Fruit fly (Drosophila melanogaster): ENCODE results near the gene CG14882.
A peak's percentile ranks its signal among the peaks of the same experiment; 100 is the strongest.

Gene CG14882

dm6 chr3R:16442937-16443336 is at the start of gene CG14882, which contains the start of gene Ttc1:
Gene CG14882 (plus strand): TSS chr3R:16443207.
Gene Ttc1 (minus strand): TSS chr3R:16443007.
- TF ChIP-seq noc (tag; optimal IDR thresholded peaks at IDR 0.05): peak; percentile 86

DNA sequence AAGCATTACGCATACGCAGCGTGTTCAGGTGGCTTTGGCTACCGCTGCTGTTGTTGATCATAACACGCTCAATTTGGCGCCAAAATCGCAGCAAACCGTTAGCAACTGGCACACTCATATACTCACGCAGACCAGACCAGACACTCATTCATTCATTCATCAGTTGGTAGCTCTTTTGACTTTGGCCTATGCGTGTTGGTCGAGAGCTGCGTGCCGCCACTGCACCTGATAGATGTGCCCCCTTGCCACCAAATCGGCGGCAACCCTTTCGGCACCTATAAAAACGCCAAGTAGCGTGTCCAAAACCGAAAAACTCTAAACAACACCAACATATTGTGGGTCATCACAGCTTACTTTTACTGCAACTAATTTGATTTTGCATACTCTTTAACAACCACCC is 48.5 kb upstream of the CG14882 start:
- TF ChIP-seq noc (tag; optimal IDR thresholded peaks at IDR 0.05): no peak

dm6 chr3R:16395448-16395847 is 47.6 kb upstream of the CG14882 start:
- no peak for TF ChIP-seq noc (tag; optimal IDR thresholded peaks at IDR 0.05)

DNA sequence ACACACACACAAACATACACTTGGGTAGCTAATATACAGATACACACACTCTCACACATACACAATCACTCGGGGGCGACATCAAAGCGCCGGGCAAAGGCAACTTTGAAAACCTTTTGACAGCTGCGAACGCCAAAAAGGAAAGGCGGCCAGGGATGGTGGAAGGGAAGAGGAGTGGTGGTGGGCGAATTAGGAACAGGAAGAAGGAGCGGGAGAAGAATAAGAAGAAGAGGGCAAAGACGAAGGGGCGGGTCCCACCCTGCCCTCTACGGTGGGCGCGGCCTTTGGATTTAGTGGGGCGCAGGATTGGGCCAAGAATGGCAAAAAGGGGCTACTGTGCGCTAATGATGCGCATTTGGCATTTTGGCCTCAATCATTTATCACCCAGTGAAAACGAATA is 46.4 kb upstream of the CG14882 start:
- no peak for TF ChIP-seq noc (tag; optimal IDR thresholded peaks at IDR 0.05)

DNA sequence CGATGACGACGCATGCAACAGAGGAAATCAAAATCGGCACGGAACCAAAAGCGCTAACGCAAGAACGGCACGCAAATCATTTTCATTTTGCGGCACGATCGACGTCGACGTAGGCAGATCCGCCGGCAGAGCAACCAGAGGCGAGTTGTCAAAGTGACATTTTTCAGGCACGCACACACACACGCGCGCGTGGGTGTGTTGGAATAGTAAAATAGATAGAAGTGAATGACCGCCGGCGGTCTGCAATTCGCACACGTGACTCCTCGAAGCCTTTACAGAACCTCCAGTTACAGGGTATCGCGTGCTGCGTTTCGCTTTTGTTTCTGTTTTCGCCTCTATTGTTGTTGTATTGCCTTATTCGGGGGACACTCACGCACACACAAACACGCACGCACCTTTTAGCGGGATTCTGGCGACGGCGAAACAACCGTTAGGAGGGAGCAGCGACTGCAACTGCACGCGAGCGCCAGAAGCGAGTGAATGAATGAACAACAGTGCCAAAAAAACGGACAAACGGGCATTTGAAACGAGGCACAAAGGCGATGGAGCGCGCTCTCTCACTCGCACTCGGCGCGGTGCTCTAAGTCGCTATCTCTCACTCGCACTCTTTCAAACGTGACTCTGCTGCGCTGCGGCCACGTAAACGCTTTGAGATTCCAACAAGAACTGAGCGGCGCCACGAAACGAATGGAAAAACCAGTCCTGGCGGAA is 39.8 kb upstream of the CG14882 start, which contains the start of gene ss:
Gene ss, minus strand, starts transcription at position 668 of the 711 bp plus-strand sequence.
- no peak for TF ChIP-seq noc (tag; optimal IDR thresholded peaks at IDR 0.05)

dm6 chr3R:16403734-16404057 is 39.3 kb upstream of the CG14882 start:
- TF ChIP-seq noc (tag; optimal IDR thresholded peaks at IDR 0.05): no peak

dm6 chr3R:16406618-16407017 is 36.4 kb upstream of the CG14882 start:
- TF ChIP-seq noc (tag; optimal IDR thresholded peaks at IDR 0.05): no peak

DNA sequence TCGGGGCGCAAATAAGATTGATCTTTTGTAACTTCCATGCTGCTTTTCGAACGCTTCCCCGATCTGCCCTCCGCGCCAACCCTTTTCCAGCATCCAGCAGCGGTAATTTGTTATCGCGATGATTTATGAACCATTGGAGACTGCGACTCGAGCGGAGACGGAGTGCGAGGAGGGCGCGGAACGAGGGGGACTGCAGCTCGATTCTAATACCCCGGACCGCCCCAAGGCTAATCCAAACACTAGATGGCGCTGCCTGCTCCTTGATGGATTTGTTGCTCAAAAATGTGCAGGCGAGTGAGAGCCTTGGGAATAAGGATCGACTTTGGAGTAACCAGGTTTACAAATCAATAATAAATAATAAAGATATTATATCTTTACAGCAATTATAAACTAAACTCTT is 34.6 kb upstream of the CG14882 start:
- TF ChIP-seq noc (tag; optimal IDR thresholded peaks at IDR 0.05): no peak

DNA sequence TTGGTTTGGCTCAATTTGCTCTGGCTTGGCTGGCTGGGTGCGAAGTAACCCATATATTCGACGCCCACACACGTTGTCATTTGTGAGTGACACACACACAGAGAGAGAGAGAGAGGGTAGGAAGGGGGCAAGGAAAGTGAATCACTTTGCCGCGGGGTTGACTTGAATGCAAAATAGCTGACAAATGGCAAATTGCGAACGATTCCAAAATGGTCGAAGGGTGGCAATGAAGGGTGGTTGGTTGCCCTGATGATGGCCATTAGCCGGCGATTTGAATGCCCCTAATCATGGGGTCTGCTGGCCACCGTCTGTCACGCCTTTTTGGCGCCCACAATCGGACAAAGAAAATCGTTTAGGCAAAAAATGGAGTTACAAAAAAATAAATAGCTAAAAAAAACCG is 32.3 kb upstream of the CG14882 start:
- TF ChIP-seq noc (tag; optimal IDR thresholded peaks at IDR 0.05): no peak

dm6 chr3R:16413734-16414133 is 29.3 kb upstream of the CG14882 start:
- TF ChIP-seq noc (tag; optimal IDR thresholded peaks at IDR 0.05): no peak

DNA sequence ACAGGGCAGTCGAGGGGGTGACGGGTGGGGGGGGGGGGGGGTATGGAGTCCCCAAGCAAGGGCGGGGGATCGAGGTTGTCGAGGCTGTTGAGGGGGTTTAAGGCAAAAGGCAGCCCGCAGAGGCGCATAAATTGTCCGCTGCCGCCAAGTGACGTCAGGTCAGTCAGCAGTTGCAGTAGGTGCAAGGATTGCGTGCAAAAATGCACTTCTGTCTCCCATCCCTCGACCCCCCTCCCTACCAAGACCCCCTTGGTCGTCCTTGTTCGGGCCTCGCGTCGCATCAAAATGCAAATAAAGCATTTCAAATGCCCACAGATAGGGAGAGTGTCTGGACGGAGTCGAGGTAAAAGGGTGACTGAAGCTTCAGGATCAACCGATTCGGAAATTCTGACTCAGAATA is 26.5 kb upstream of the CG14882 start:
- no peak for TF ChIP-seq noc (tag; optimal IDR thresholded peaks at IDR 0.05)

- TF ChIP-seq noc (tag; optimal IDR thresholded peaks at IDR 0.05): no peak
These were observed 19.7 kb upstream of the CG14882 start for dm6 chr3R:16423323-16423722.

- TF ChIP-seq noc (tag; optimal IDR thresholded peaks at IDR 0.05): no peak
These were observed 15.5 kb upstream of the CG14882 start for dm6 chr3R:16427520-16427919.

DNA sequence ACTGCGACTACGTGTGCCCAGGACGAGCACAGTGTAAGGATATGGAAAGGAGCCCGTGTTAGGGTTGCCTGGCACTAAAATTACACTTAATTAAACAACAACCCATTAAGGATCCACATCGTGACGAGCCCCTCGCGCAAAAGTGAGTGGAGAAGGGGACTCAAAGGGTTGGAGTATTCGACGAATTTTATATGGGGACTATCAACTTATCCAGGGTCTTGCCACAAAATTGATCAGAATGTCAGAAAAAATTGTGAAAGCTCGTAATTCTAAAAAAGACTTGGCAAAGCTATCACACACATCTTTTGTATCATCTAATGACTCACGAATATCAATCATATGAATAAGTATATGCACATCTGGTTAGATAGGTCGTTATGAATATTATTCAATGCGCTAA is 12.6 kb upstream of the CG14882 start, which contains the start of gene CG31279:
Gene CG31279, plus strand, starts transcription at position 301 of the 400 bp plus-strand sequence.
- no peak for TF ChIP-seq noc (tag; optimal IDR thresholded peaks at IDR 0.05)

DNA sequence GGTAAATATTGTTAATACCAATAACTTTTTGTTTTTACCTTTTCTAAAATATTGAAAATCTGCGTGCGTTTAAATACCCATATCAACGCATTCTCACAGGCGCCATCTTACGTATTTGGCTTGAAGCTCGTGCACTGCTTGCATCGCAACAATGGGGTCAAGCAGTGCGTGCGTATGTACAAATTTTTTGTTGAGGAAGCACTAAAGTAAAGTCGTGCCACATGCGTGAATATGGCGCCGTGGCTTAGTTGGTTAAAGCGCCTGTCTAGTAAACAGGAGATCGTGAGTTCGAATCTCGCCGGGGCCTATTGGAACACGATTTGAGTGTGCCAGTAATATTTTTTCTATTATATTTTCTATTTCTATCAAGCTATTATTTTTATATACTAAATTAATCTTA is 11.3 kb upstream of the CG14882 start:
- no peak for TF ChIP-seq noc (tag; optimal IDR thresholded peaks at IDR 0.05)

- TF ChIP-seq noc (tag; optimal IDR thresholded peaks at IDR 0.05): peak; percentile 85
These were observed 10.3 kb upstream of the CG14882 start, which contains the start of gene Fntb for dm6 chr3R:16432665-16433065. Gene Fntb (plus strand): TSS chr3R:16432998.

dm6 chr3R:16434599-16434998 is 8.4 kb upstream of the CG14882 start, which contains the start of gene CG14881:
Gene CG14881 (plus strand): TSS chr3R:16434899.
- TF ChIP-seq noc (tag; optimal IDR thresholded peaks at IDR 0.05): no peak

All from whole organism, larva.